Worm (Caenorhabditis elegans) whole organism, young adult: ENCODE measurements around the gene ins-31.

Source experiments
- D2030.7 ChIP-seq: fragments of 200-800 bp; sonication (Bioruptor generic); IDR thresholded peaks from 2 replicates; pipeline ENCODE4 v1.3.6; 2022; ENCODE audit warnings: missing genetic modification reagents, missing genetic modification characterization, missing compliant biosample characterization
- F37B4.10 ChIP-seq: fragments of 200-800 bp; sonication (Bioruptor generic); IDR thresholded peaks from 2 replicates; pipeline ENCODE4 v1.3.6; 2022; ENCODE audit warnings: missing genetic modification characterization, missing compliant biosample characterization
- F39B2.1 ChIP-seq: fragments of 200-800 bp; sonication (Bioruptor generic); IDR thresholded peaks from 2 replicates; pipeline ENCODE4 v1.3.6; 2022; ENCODE audit warnings: missing genetic modification reagents, missing genetic modification characterization, missing compliant biosample characterization
- F57A8.1 ChIP-seq: fragments of 200-800 bp; sonication (Bioruptor generic); optimal IDR thresholded peaks from 2 replicates; lab custom pipeline; 2018; ENCODE audit warnings: mild to moderate bottlenecking, missing genetic modification characterization, moderate library complexity, missing compliant biosample characterization
- K12H6.12 ChIP-seq: fragments of 200-800 bp; sonication (Bioruptor generic); optimal IDR thresholded peaks from 2 replicates; lab custom pipeline; 2018; ENCODE audit warnings: mild to moderate bottlenecking, missing genetic modification characterization, missing compliant biosample characterization
- T26A5.8 ChIP-seq: sonication (generic microtip); optimal IDR thresholded peaks from 2 replicates; lab custom pipeline; 2016; ENCODE audit warnings: missing genetic modification characterization, missing compliant biosample characterization
- Y67H2A.10 ChIP-seq: fragments of 200-800 bp; sonication (Bioruptor generic); conservative IDR thresholded peaks from 2 replicates; pipeline ENCODE4 v1.3.6; 2022; ENCODE audit warnings: missing genetic modification reagents, missing genetic modification characterization, missing compliant biosample characterization
- Y79H2A.3 ChIP-seq: fragments of 200-800 bp; sonication (Bioruptor generic); conservative IDR thresholded peaks from 2 replicates; pipeline ENCODE4 v1.3.6; 2022; ENCODE audit warnings: missing genetic modification reagents, missing genetic modification characterization, missing compliant biosample characterization
- Y95B8A.8 ChIP-seq: fragments of 200-800 bp; sonication (Bioruptor generic); IDR thresholded peaks from 2 replicates; pipeline ENCODE4 v1.3.6; 2022; ENCODE audit warnings: missing genetic modification reagents, missing genetic modification characterization, missing compliant biosample characterization
- atf-7 ChIP-seq: sonication (generic microtip); optimal IDR thresholded peaks from 2 replicates; lab custom pipeline; 2017; ENCODE audit warnings: mild to moderate bottlenecking, missing genetic modification characterization, missing compliant biosample characterization
- attf-3 ChIP-seq: fragments of 200-800 bp; sonication (Bioruptor generic); conservative IDR thresholded peaks from 2 replicates; pipeline ENCODE4 v1.3.6; 2022; ENCODE audit warnings: missing genetic modification reagents, missing genetic modification characterization, missing compliant biosample characterization
- bed-2 ChIP-seq: fragments of 200-800 bp; sonication (Bioruptor generic); IDR thresholded peaks from 2 replicates; pipeline ENCODE4 v1.3.6; 2022; ENCODE audit warnings: missing genetic modification reagents, missing genetic modification characterization, missing compliant biosample characterization
- cebp-2 ChIP-seq: fragments of 200-800 bp; sonication (Bioruptor generic); IDR thresholded peaks from 2 replicates; pipeline ENCODE4 v1.3.6; 2022; ENCODE audit warnings: missing genetic modification characterization, missing compliant biosample characterization
- ceh-100 ChIP-seq: fragments of 200-800 bp; sonication (Bioruptor generic); IDR thresholded peaks from 2 replicates; pipeline ENCODE4 v1.3.6; 2022; ENCODE audit warnings: missing genetic modification reagents, missing genetic modification characterization, missing compliant biosample characterization
- ceh-27 ChIP-seq: fragments of 200-800 bp; sonication (Bioruptor generic); optimal IDR thresholded peaks from 2 replicates; lab custom pipeline; 2018; ENCODE audit warnings: mild to moderate bottlenecking, missing genetic modification characterization, moderate library complexity, missing compliant biosample characterization
- chd-7 ChIP-seq: sonication (generic microtip); optimal IDR thresholded peaks from 2 replicates; lab custom pipeline; 2016; ENCODE audit warnings: mild to moderate bottlenecking, missing genetic modification characterization, moderate library complexity, missing compliant biosample characterization
- dox-1 ChIP-seq: fragments of 200-800 bp; sonication (Bioruptor generic); IDR thresholded peaks from 2 replicates; pipeline ENCODE4 v1.3.6; 2022; ENCODE audit warnings: missing genetic modification reagents, missing genetic modification characterization, missing compliant biosample characterization
- egl-18 ChIP-seq: fragments of 200-800 bp; sonication (Bioruptor generic); IDR thresholded peaks from 2 replicates; pipeline ENCODE4 v1.3.6; 2022; ENCODE audit warnings: missing genetic modification reagents, missing genetic modification characterization, missing compliant biosample characterization
- egl-44 ChIP-seq: fragments of 200-800 bp; sonication (Bioruptor generic); IDR thresholded peaks from 2 replicates; pipeline ENCODE4 v1.3.6; 2022; ENCODE audit warnings: missing genetic modification reagents, missing genetic modification characterization, missing compliant biosample characterization
- egrh-3 ChIP-seq: fragments of 200-800 bp; sonication (Bioruptor generic); IDR thresholded peaks from 2 replicates; pipeline ENCODE4 v1.3.6; 2022; ENCODE audit warnings: missing genetic modification reagents, missing genetic modification characterization, missing compliant biosample characterization
- hmg-1.2 ChIP-seq: fragments of 200-800 bp; sonication (Bioruptor generic); IDR thresholded peaks from 2 replicates; pipeline ENCODE4 v1.3.6; 2022; ENCODE audit warnings: missing genetic modification reagents, missing genetic modification characterization, missing compliant biosample characterization
- hmg-20 ChIP-seq: fragments of 200-800 bp; sonication (Bioruptor generic); IDR thresholded peaks from 2 replicates; pipeline ENCODE4 v1.3.6; 2022; ENCODE audit warnings: missing genetic modification reagents, missing genetic modification characterization, missing compliant biosample characterization
- hrde-1 ChIP-seq: sonication (generic microtip); optimal IDR thresholded peaks from 2 replicates; lab custom pipeline; 2016; ENCODE audit warnings: missing genetic modification characterization, mild to moderate bottlenecking, missing compliant biosample characterization, moderate library complexity, missing genotype, missing genetic modification reagents, borderline replicate concordance
- let-607 ChIP-seq, 2 experiments: fragments of 200-800 bp in 1 of 2; sonication (Bioruptor generic) in 1 of 2; sonication (generic microtip) in 1 of 2; optimal IDR thresholded peaks; 2 replicates each; lab custom pipeline; 2016 to 2018; ENCODE audit warnings: mild to moderate bottlenecking in 2 of 2, missing compliant biosample characterization in 2 of 2, missing genetic modification characterization in 2 of 2, moderate library complexity in 2 of 2, missing genotype in 1 of 2
- madf-3 ChIP-seq: fragments of 200-800 bp; sonication (Bioruptor generic); IDR thresholded peaks from 2 replicates; pipeline ENCODE4 v1.3.6; 2022; ENCODE audit warnings: missing genetic modification reagents, missing genetic modification characterization, missing compliant biosample characterization
- nhr-80 ChIP-seq: sonication (generic microtip); optimal IDR thresholded peaks from 2 replicates; lab custom pipeline; 2016; ENCODE audit warnings: missing genetic modification characterization, missing compliant biosample characterization
- snpc-1.1 ChIP-seq: sonication (generic microtip); optimal IDR thresholded peaks from 2 replicates; lab custom pipeline; 2017; ENCODE audit warnings: missing genetic modification characterization, mild to moderate bottlenecking, missing compliant biosample characterization, antibody characterized with exemption, moderate library complexity, missing genotype, missing genetic modification reagents; ENCODE audit not compliant: insufficient read depth
- snpc-4 ChIP-seq, 5 experiments: fragments of 150-350 bp in 1 of 5; sonication (generic microtip) in 4 of 5; optimal IDR thresholded peaks; 2 replicates each; lab custom pipeline; 2014 to 2018; ENCODE audit warnings: missing genetic modification characterization in 5 of 5, missing biosample characterization in 3 of 5, antibody characterized with exemption in 2 of 5, mild to moderate bottlenecking in 2 of 5, missing compliant biosample characterization in 2 of 5, missing genotype in 2 of 5, moderate library complexity in 2 of 5, missing genetic modification reagents in 1 of 5
- sptf-2 ChIP-seq: fragments of 200-800 bp; sonication (Bioruptor generic); optimal IDR thresholded peaks from 2 replicates; lab custom pipeline; 2018; ENCODE audit warnings: mild to moderate bottlenecking, missing genetic modification characterization, missing compliant biosample characterization
- tbx-9 ChIP-seq: sonication (generic microtip); optimal IDR thresholded peaks from 2 replicates; lab custom pipeline; 2016; ENCODE audit warnings: borderline replicate concordance, missing genetic modification characterization, inconsistent platforms, missing compliant biosample characterization
- unc-62 ChIP-seq: fragments of 150-350 bp; optimal IDR thresholded peaks from 2 replicates; lab custom pipeline; 2014; ENCODE audit warnings: missing biosample characterization, missing genetic modification reagents, missing genetic modification characterization
- zfh-2 ChIP-seq: fragments of 200-800 bp; sonication (Bioruptor generic); conservative IDR thresholded peaks from 2 replicates; pipeline ENCODE4 v1.3.6; 2022; ENCODE audit warnings: missing genetic modification reagents, missing genetic modification characterization, missing compliant biosample characterization
- zim-3 ChIP-seq: sonication (generic microtip); optimal IDR thresholded peaks from 2 replicates; lab custom pipeline; 2017; ENCODE audit warnings: mild to moderate bottlenecking, missing genetic modification characterization, moderate library complexity, missing compliant biosample characterization

ins-31 gene

ce11 chrII:3108101-3108500, 18.7 kb upstream of the ins-31 start:
- TF ChIP-seq let-607 (tag; optimal IDR thresholded peaks at IDR 0.05; lab: Kevin White, UChicago) (no peak), zfh-2 (GFP tag; lab: Robert Waterston, UW) (peak; percentile 93), unc-62 (no peak), snpc-1.1 (tag; lab: Kevin White, UChicago) (peak; percentile 59), tbx-9 (tag; lab: Kevin White, UChicago) (no peak), atf-7 (tag; lab: Kevin White, UChicago) (no peak), nhr-80 (no peak), Y79H2A.3 (no peak), chd-7 (tag; lab: Kevin White, UChicago) (peak; percentile 7), snpc-4 (GFP tag; optimal IDR thresholded peaks at IDR 0.05; lab: Kevin White, UChicago) (no peak), snpc-4 (tag; optimal IDR thresholded peaks at IDR 0.05; lab: Kevin White, UChicago) (peak in 3 of 4 experiments; percentile 51 to 81 (median 58)), K12H6.12 (tag; lab: Kevin White, UChicago) (no peak), madf-3 (GFP tag; lab: Robert Waterston, UW) (no peak), egl-44 (GFP tag; lab: Robert Waterston, UW) (no peak), F57A8.1 (no peak), Y95B8A.8 (GFP tag; lab: Robert Waterston, UW) (no peak), egrh-3 (GFP tag; lab: Robert Waterston, UW) (peak; percentile 84), ceh-100 (GFP tag; lab: Robert Waterston, UW) (no peak), ceh-27 (GFP tag; lab: Kevin White, UChicago) (no peak), T26A5.8 (tag; lab: Kevin White, UChicago) (no peak), hmg-20 (GFP tag; lab: Robert Waterston, UW) (no peak), F37B4.10 (GFP tag; lab: Robert Waterston, UW) (no peak)

ce11 chrII:3109533-3109932, 17.3 kb upstream of the ins-31 start:
- TF ChIP-seq Y95B8A.8 (GFP tag; lab: Robert Waterston, UW) (no peak), dox-1 (GFP tag; lab: Robert Waterston, UW) (0 out of 2 replicates have a peak, but pooled peaks have one; percentile 12), sptf-2 (no peak), egl-18 (no peak), bed-2 (GFP tag; lab: Robert Waterston, UW) (no peak), zfh-2 (GFP tag; lab: Robert Waterston, UW) (peak; percentile 55; the same call in 1 of the 2 replicates), F39B2.1 (GFP tag; lab: Robert Waterston, UW) (no peak)

- 0 out of 2 replicates have a peak, but pooled peaks have one; percentile 23 for TF ChIP-seq D2030.7 (GFP tag; lab: Robert Waterston, UW)
- TF ChIP-seq snpc-4 (GFP tag; optimal IDR thresholded peaks at IDR 0.05; lab: Kevin White, UChicago), result no peak
- peak in 2 of 4 experiments; percentile 57 to 74 for TF ChIP-seq snpc-4 (tag; optimal IDR thresholded peaks at IDR 0.05; lab: Kevin White, UChicago)
- TF ChIP-seq egrh-3 (GFP tag; lab: Robert Waterston, UW), result peak; percentile 14; the same call in 1 of the 2 replicates
- peak; percentile 10; the same call in 1 of the 2 replicates for TF ChIP-seq hmg-1.2 (GFP tag; lab: Robert Waterston, UW)
- TF ChIP-seq hrde-1 (tag; lab: Kevin White, UChicago), result no peak
- TF ChIP-seq F39B2.1 (GFP tag; lab: Robert Waterston, UW), result no peak
- TF ChIP-seq cebp-2 (GFP tag; lab: Robert Waterston, UW), result 0 out of 2 replicates have a peak, but pooled peaks have one; percentile 17
- no peak for TF ChIP-seq zim-3 (tag; lab: Kevin White, UChicago)
- TF ChIP-seq Y67H2A.10 (GFP tag; lab: Robert Waterston, UW), result no peak
- peak; percentile 46; the same call in 1 of the 2 replicates for TF ChIP-seq zfh-2 (GFP tag; lab: Robert Waterston, UW)
- TF ChIP-seq attf-3 (GFP tag; lab: Robert Waterston, UW), result 0 out of 2 replicates have a peak, but pooled peaks have one; percentile 7
- peak; percentile 60 for TF ChIP-seq snpc-1.1 (tag; lab: Kevin White, UChicago)
Measured at ce11 chrII:3110099-3110498, 16.7 kb upstream of the ins-31 start.
